Worm (Caenorhabditis elegans): Measurements from ENCODE around the gene gadr-3.

gadr-3 gene

ce11 chrIII:6295972-6296700, 10.3 kb upstream of the gadr-3 start, which contains the start of gene F47D12.7:
TSS of gene F47D12.7 (minus strand) at chrIII:6296022.
- TF ChIP-seq unc-62 (GFP tag; optimal IDR thresholded peaks at IDR 0.05), result no peak

ce11 chrIII:6290469-6291182, 4.8 kb upstream of the gadr-3 start:
- TF ChIP-seq unc-62 (GFP tag; optimal IDR thresholded peaks at IDR 0.05), result no peak

- no peak for TF ChIP-seq unc-62 (GFP tag; optimal IDR thresholded peaks at IDR 0.05)
These were observed 3.6 kb upstream of the gadr-3 start for ce11 chrIII:6289366-6289765.

ce11 chrIII:6287195-6287594, 1.4 kb upstream of the gadr-3 start, which contains the start of gene F47D12.6:
TSS of gene F47D12.6 (minus strand) at chrIII:6287295.
- no peak for TF ChIP-seq unc-62 (GFP tag; optimal IDR thresholded peaks at IDR 0.05)

- no peak for TF ChIP-seq unc-62 (GFP tag; optimal IDR thresholded peaks at IDR 0.05)
These were observed 2.8 kb downstream of the gadr-3 start for ce11 chrIII:6283024-6283423.

ce11 chrIII:6280070-6280596, 5.7 kb downstream of the gadr-3 start, which contains the start of gene hmg-1.2:
TSS of gene hmg-1.2 (plus strand) at chrIII:6280380.
- no peak for TF ChIP-seq unc-62 (GFP tag; optimal IDR thresholded peaks at IDR 0.05)

ce11 chrIII:6279453-6279852, 6.3 kb downstream of the gadr-3 start:
- no peak for TF ChIP-seq unc-62 (GFP tag; optimal IDR thresholded peaks at IDR 0.05)

ce11 chrIII:6278301-6278827, 7.4 kb downstream of the gadr-3 start, which contains the start of gene C18F10.7:
TSS of gene C18F10.7 (minus strand) at chrIII:6278351.
- TF ChIP-seq unc-62 (GFP tag; optimal IDR thresholded peaks at IDR 0.05), result no peak

ce11 chrIII:6272868-6273267, 12.9 kb downstream of the gadr-3 start, which contains the start of gene C18F10.2:
TSS of gene C18F10.2 (plus strand) at chrIII:6273168.
- no peak for TF ChIP-seq unc-62 (GFP tag; optimal IDR thresholded peaks at IDR 0.05)

- no peak for TF ChIP-seq unc-62 (GFP tag; optimal IDR thresholded peaks at IDR 0.05)
These were observed 15.5 kb downstream of the gadr-3 start, which contains the start of gene srg-3 for ce11 chrIII:6270277-6270676. TSS of gene srg-3 (minus strand) at chrIII:6270377.

- no peak for TF ChIP-seq unc-62 (GFP tag; optimal IDR thresholded peaks at IDR 0.05)
These were observed 17.7 kb downstream of the gadr-3 start, which contains the start of gene srg-7 for ce11 chrIII:6268061-6268460. TSS of gene srg-7 (minus strand) at chrIII:6268161.

ce11 chrIII:6265911-6266310, 19.9 kb downstream of the gadr-3 start, which contains the start of gene srg-6:
TSS of gene srg-6 (minus strand) at chrIII:6266011.
- no peak for TF ChIP-seq unc-62 (GFP tag; optimal IDR thresholded peaks at IDR 0.05)

- no peak for TF ChIP-seq unc-62 (GFP tag; optimal IDR thresholded peaks at IDR 0.05)
These were observed 21.3 kb downstream of the gadr-3 start, which contains the start of gene srg-5 for ce11 chrIII:6264447-6264846. TSS of gene srg-5 (minus strand) at chrIII:6264547.

ce11 chrIII:6261985-6262384, 23.8 kb downstream of the gadr-3 start, which contains the start of gene srg-4:
TSS of gene srg-4 (minus strand) at chrIII:6262085.
- TF ChIP-seq unc-62 (GFP tag; optimal IDR thresholded peaks at IDR 0.05), result no peak

ce11 chrIII:6260115-6260514, 25.7 kb downstream of the gadr-3 start, which contains the start of gene srg-2:
TSS of gene srg-2 (minus strand) at chrIII:6260215.
- no peak for TF ChIP-seq unc-62 (GFP tag; optimal IDR thresholded peaks at IDR 0.05)

- no peak for TF ChIP-seq unc-62 (GFP tag; optimal IDR thresholded peaks at IDR 0.05)
These were observed 27.5 kb downstream of the gadr-3 start, which contains the start of gene srg-1 for ce11 chrIII:6258262-6258661. TSS of gene srg-1 (minus strand) at chrIII:6258362.
